Worm (Caenorhabditis elegans) whole organism, late embryonic: Measurements from ENCODE around the gene twk-35.

ENCODE experiments used
- C38D4.7 ChIP-seq: fragments of 200-800 bp; sonication (Bioruptor generic); optimal IDR thresholded peaks from 2 replicates; lab custom pipeline; 2018; ENCODE audit warnings: mild to moderate bottlenecking, missing genetic modification characterization, moderate library complexity, missing compliant biosample characterization
- K09A11.1 ChIP-seq: sonication (generic microtip); optimal IDR thresholded peaks from 2 replicates; lab custom pipeline; 2017; ENCODE audit warnings: antibody characterized with exemption, mild to moderate bottlenecking, missing genetic modification characterization, missing compliant biosample characterization; ENCODE audit not compliant: insufficient read depth
- Y22D7AL.16 ChIP-seq: sonication (generic microtip); optimal IDR thresholded peaks from 2 replicates; lab custom pipeline; 2016; ENCODE audit warnings: missing genetic modification characterization, missing compliant biosample characterization
- ahr-1 ChIP-seq: sonication (generic microtip); optimal IDR thresholded peaks from 2 replicates; lab custom pipeline; 2016; ENCODE audit warnings: missing genetic modification characterization, missing compliant biosample characterization
- ama-1 ChIP-seq: fragments of 150-350 bp; optimal IDR thresholded peaks from 2 replicates; lab custom pipeline; 2014
- ceh-18 ChIP-seq: sonication (generic microtip); optimal IDR thresholded peaks from 2 replicates; lab custom pipeline; 2016; ENCODE audit warnings: missing genetic modification characterization, missing compliant biosample characterization
- ceh-22 ChIP-seq: sonication (generic microtip); optimal IDR thresholded peaks from 2 replicates; lab custom pipeline; 2017; ENCODE audit warnings: missing biosample characterization, missing genetic modification characterization
- ceh-24 ChIP-seq: sonication (generic microtip); optimal IDR thresholded peaks from 2 replicates; lab custom pipeline; 2016; ENCODE audit warnings: mild to moderate bottlenecking, missing genetic modification characterization, missing compliant biosample characterization
- ceh-34 ChIP-seq: sonication (generic microtip); optimal IDR thresholded peaks from 2 replicates; lab custom pipeline; 2016; ENCODE audit warnings: mild to moderate bottlenecking, missing genetic modification characterization, missing compliant biosample characterization
- ceh-6 ChIP-seq: fragments of 200-800 bp; sonication (Bioruptor generic); optimal IDR thresholded peaks from 2 replicates; lab custom pipeline; 2018; ENCODE audit warnings: mild to moderate bottlenecking, missing genetic modification characterization, missing compliant biosample characterization
- che-1 ChIP-seq: sonication (generic microtip); optimal IDR thresholded peaks from 2 replicates; lab custom pipeline; 2016; ENCODE audit warnings: mild to moderate bottlenecking, missing genetic modification characterization, missing compliant biosample characterization
- elt-2 ChIP-seq: sonication (generic microtip); optimal IDR thresholded peaks from 2 replicates; lab custom pipeline; 2016; ENCODE audit warnings: missing genetic modification reagents, missing genetic modification characterization, missing compliant biosample characterization
- elt-4 ChIP-seq: sonication (generic microtip); optimal IDR thresholded peaks from 2 replicates; lab custom pipeline; 2016; ENCODE audit warnings: missing genetic modification characterization, missing compliant biosample characterization
- eyg-1 ChIP-seq: sonication (generic microtip); optimal IDR thresholded peaks from 2 replicates; lab custom pipeline; 2016; ENCODE audit warnings: missing genotype, missing genetic modification characterization, missing compliant biosample characterization
- gmeb-2 ChIP-seq: sonication (generic microtip); optimal IDR thresholded peaks from 2 replicates; lab custom pipeline; 2016; ENCODE audit warnings: missing genetic modification characterization, inconsistent platforms, missing compliant biosample characterization
- hlh-13 ChIP-seq: fragments of 200-800 bp; sonication (Bioruptor generic); optimal IDR thresholded peaks from 2 replicates; lab custom pipeline; 2018; ENCODE audit warnings: mild to moderate bottlenecking, missing genetic modification characterization, missing compliant biosample characterization
- hlh-30 ChIP-seq: sonication (generic microtip); optimal IDR thresholded peaks from 2 replicates; lab custom pipeline; 2017; ENCODE audit warnings: antibody characterized with exemption, missing genetic modification characterization, missing compliant biosample characterization; ENCODE audit not compliant: insufficient read depth
- hlh-8 ChIP-seq: sonication (generic microtip); optimal IDR thresholded peaks from 2 replicates; lab custom pipeline; 2016; ENCODE audit warnings: missing genotype, missing genetic modification characterization, missing compliant biosample characterization
- lim-6 ChIP-seq: sonication (generic microtip); optimal IDR thresholded peaks from 2 replicates; lab custom pipeline; 2016; ENCODE audit warnings: missing genetic modification characterization, missing compliant biosample characterization
- madf-2 ChIP-seq: sonication (generic microtip); optimal IDR thresholded peaks from 2 replicates; lab custom pipeline; 2017; ENCODE audit warnings: missing genetic modification characterization, missing compliant biosample characterization
- mec-3 ChIP-seq: sonication (generic microtip); optimal IDR thresholded peaks from 2 replicates; lab custom pipeline; 2016; ENCODE audit warnings: borderline replicate concordance, missing genetic modification characterization, missing compliant biosample characterization
- nhr-11 ChIP-seq: fragments of 150-350 bp; optimal IDR thresholded peaks from 2 replicates; lab custom pipeline; 2014; ENCODE audit warnings: missing biosample characterization, missing genetic modification characterization
- nhr-232 ChIP-seq: sonication (generic microtip); optimal IDR thresholded peaks from 2 replicates; lab custom pipeline; 2016; ENCODE audit warnings: missing genetic modification characterization, missing compliant biosample characterization
- odd-2 ChIP-seq: sonication (generic microtip); optimal IDR thresholded peaks from 2 replicates; lab custom pipeline; 2017; ENCODE audit warnings: antibody characterized with exemption, mild to moderate bottlenecking, missing genetic modification characterization, missing compliant biosample characterization
- pat-9 ChIP-seq: fragments of 200-800 bp; sonication (Bioruptor generic); optimal IDR thresholded peaks from 2 replicates; lab custom pipeline; 2018; ENCODE audit warnings: mild to moderate bottlenecking, missing genetic modification characterization, moderate library complexity, missing compliant biosample characterization
- pax-1 ChIP-seq: fragments of 150-350 bp; optimal IDR thresholded peaks from 2 replicates; lab custom pipeline; 2014; ENCODE audit warnings: missing biosample characterization, missing genetic modification characterization
- pha-2 ChIP-seq: sonication (generic microtip); optimal IDR thresholded peaks from 2 replicates; lab custom pipeline; 2017; ENCODE audit warnings: mild to moderate bottlenecking, missing genetic modification characterization, missing compliant biosample characterization
- pha-4 ChIP-seq: fragments of 150-350 bp; optimal IDR thresholded peaks from 2 replicates; lab custom pipeline; 2018; ENCODE audit warnings: missing biosample characterization, missing genetic modification reagents, missing genetic modification characterization
- pros-1 ChIP-seq: fragments of 150-350 bp; optimal IDR thresholded peaks from 2 replicates; lab custom pipeline; 2014; ENCODE audit warnings: missing biosample characterization, missing genetic modification reagents, missing genetic modification characterization
- rnt-1 ChIP-seq: sonication (generic microtip); optimal IDR thresholded peaks from 2 replicates; lab custom pipeline; 2016; ENCODE audit warnings: missing genetic modification characterization, missing compliant biosample characterization
- sdc-2 ChIP-seq: sonication (generic microtip); optimal IDR thresholded peaks from 2 replicates; lab custom pipeline; 2016; ENCODE audit warnings: missing genotype, missing genetic modification characterization, missing compliant biosample characterization
- sox-4 ChIP-seq: sonication (generic microtip); optimal IDR thresholded peaks from 2 replicates; lab custom pipeline; 2017; ENCODE audit warnings: mild to moderate bottlenecking, missing genetic modification characterization, inconsistent platforms, missing compliant biosample characterization
- syd-9 ChIP-seq: sonication (generic microtip); optimal IDR thresholded peaks from 2 replicates; lab custom pipeline; 2016; ENCODE audit warnings: mild to moderate bottlenecking, missing genetic modification characterization, moderate library complexity, missing compliant biosample characterization
- tbx-7 ChIP-seq: sonication (generic microtip); optimal IDR thresholded peaks from 2 replicates; lab custom pipeline; 2016; ENCODE audit warnings: missing genotype, missing genetic modification characterization, missing compliant biosample characterization
- unc-55 ChIP-seq: sonication (generic microtip); optimal IDR thresholded peaks from 2 replicates; lab custom pipeline; 2017; ENCODE audit warnings: missing biosample characterization, missing genetic modification reagents, missing genetic modification characterization
- unc-86 ChIP-seq: sonication (generic microtip); optimal IDR thresholded peaks from 2 replicates; lab custom pipeline; 2016; ENCODE audit warnings: missing genetic modification characterization, missing compliant biosample characterization
- zip-5 ChIP-seq: sonication (generic microtip); optimal IDR thresholded peaks from 2 replicates; lab custom pipeline; 2016; ENCODE audit warnings: missing genetic modification characterization, missing compliant biosample characterization

Gene twk-35

ce11 chrV:20903167-20904093 lies 40.6 kb downstream of the twk-35 start, which contains the start of gene amx-3:
Gene amx-3 (minus strand): TSS chrV:20903714.
- TF ChIP-seq unc-55 (GFP tag; lab: Kevin White, UChicago) (peak; percentile 55), elt-2 (tag; lab: Kevin White, UChicago) (peak; percentile 84), pros-1 (tag; lab: Kevin White, UChicago) (no peak), mec-3 (tag; lab: Kevin White, UChicago) (no peak), che-1 (tag; lab: Kevin White, UChicago) (no peak), nhr-11 (no peak)

ce11 chrV:20904094-20904268 lies 41.2 kb downstream of the twk-35 start, which contains the start of gene acs-12:
Gene acs-12 (plus strand): TSS chrV:20904169.
- TF ChIP-seq ahr-1 (tag; lab: Kevin White, UChicago) (no peak), ceh-22 (tag; lab: Kevin White, UChicago) (no peak), hlh-30 (tag; lab: Kevin White, UChicago) (no peak), gmeb-2 (tag; lab: Kevin White, UChicago) (no peak), ama-1 (lab: Kevin White, UChicago) (no peak)

ce11 chrV:20906977-20907376 lies 44.2 kb downstream of the twk-35 start:
- no peak for TF ChIP-seq C38D4.7
- no peak for TF ChIP-seq lim-6 (tag; lab: Kevin White, UChicago)
- TF ChIP-seq nhr-11: no peak
- no peak for TF ChIP-seq odd-2
- TF ChIP-seq, all 69 proteins: peak for 0

DNA sequence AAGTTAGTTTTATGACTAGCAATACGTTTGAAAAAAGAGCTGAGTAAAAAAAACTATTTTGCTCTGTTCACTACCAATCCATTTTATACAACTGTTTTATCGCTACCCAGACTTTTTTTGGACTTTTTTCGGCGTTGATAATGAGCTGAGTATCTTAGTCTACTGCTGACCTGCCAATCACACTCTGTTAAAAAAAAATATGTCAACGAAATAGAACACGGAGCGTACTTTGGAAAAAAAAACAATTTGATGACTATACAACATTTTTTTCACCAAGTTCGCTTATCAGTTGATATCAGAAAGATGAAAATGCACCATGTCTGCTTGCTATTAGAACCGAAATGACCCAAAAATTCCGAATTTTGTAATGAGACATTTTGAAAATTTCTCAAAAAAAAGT lies 47.0 kb downstream of the twk-35 start:
- TF ChIP-seq pha-4 (tag; lab: Kevin White, UChicago) (no peak), madf-2 (tag; lab: Kevin White, UChicago) (no peak), K09A11.1 (no peak), hlh-30 (tag; lab: Kevin White, UChicago) (no peak), rnt-1 (tag; lab: Kevin White, UChicago) (no peak), unc-86 (tag; lab: Kevin White, UChicago) (no peak), syd-9 (tag; lab: Kevin White, UChicago) (no peak), hlh-8 (tag; lab: Kevin White, UChicago) (no peak), odd-2 (no peak), lim-6 (tag; lab: Kevin White, UChicago) (no peak), sox-4 (tag; lab: Kevin White, UChicago) (no peak), elt-2 (tag; lab: Kevin White, UChicago) (no peak), sdc-2 (tag; lab: Kevin White, UChicago) (no peak), nhr-11 (no peak)

- TF ChIP-seq syd-9 (tag; lab: Kevin White, UChicago) (no peak), nhr-232 (tag; lab: Kevin White, UChicago) (no peak), zip-5 (tag; lab: Kevin White, UChicago) (no peak), C38D4.7 (no peak), hlh-13 (GFP tag; lab: Kevin White, UChicago) (no peak), ceh-34 (tag; lab: Kevin White, UChicago) (no peak), elt-4 (tag; lab: Kevin White, UChicago) (no peak), ceh-6 (GFP tag; lab: Kevin White, UChicago) (no peak), ceh-24 (tag; lab: Kevin White, UChicago) (no peak), tbx-7 (tag; lab: Kevin White, UChicago) (no peak), pax-1 (no peak), pat-9 (tag; lab: Kevin White, UChicago) (no peak), Y22D7AL.16 (tag; lab: Kevin White, UChicago) (no peak), pha-2 (tag; lab: Kevin White, UChicago) (no peak), unc-86 (tag; lab: Kevin White, UChicago) (no peak), eyg-1 (tag; lab: Kevin White, UChicago) (no peak), sdc-2 (tag; lab: Kevin White, UChicago) (no peak), ceh-18 (tag; lab: Kevin White, UChicago) (no peak), K09A11.1 (no peak)
Observed at ce11 chrV:20910167-20910566, 47.4 kb downstream of the twk-35 start, which contains the start of gene ttll-9. Gene ttll-9 (plus strand): TSS chrV:20910467.
